Fruit fly (Drosophila melanogaster) S2 (cell line): ENCODE measurements around the gene CG4287.

Source experiments
- CG8478 ChIP-seq: fragments of >200 bp; optimal IDR thresholded peaks from 2 replicates; lab custom pipeline; 2018
- CTCF ChIP-seq, 2 experiments: fragments of >200 bp; optimal IDR thresholded peaks; 2 replicates each; lab custom pipeline; 2018

- TF ChIP-seq CTCF (optimal IDR thresholded peaks at IDR 0.05; lab: Kevin White, UChicago) (no peak), CG8478 (lab: Kevin White, UChicago) (no peak)
These were observed 26.0 kb downstream of the CG4287 start for dm6 chr3R:15937708-15938107.
